Worm (Caenorhabditis elegans) whole organism, L4 larva: Measurements from ENCODE around the gene srd-38.
A peak's percentile ranks its signal among the peaks of the same experiment; 100 is the strongest.

ENCODE experiments used
- D1046.2 ChIP-seq: fragments of 200-800 bp; sonication (Bioruptor generic); IDR thresholded peaks from 2 replicates; pipeline ENCODE4 v1.3.6; 2022; ENCODE audit warnings: missing genetic modification characterization, missing compliant biosample characterization
- F10B5.3 ChIP-seq: sonication (generic microtip); optimal IDR thresholded peaks from 2 replicates; lab custom pipeline; 2016; ENCODE audit warnings: mild to moderate bottlenecking, missing genetic modification characterization, missing compliant biosample characterization
- F37D6.2 ChIP-seq: sonication (generic microtip); optimal IDR thresholded peaks from 2 replicates; lab custom pipeline; 2016; ENCODE audit warnings: mild to moderate bottlenecking, missing genetic modification characterization, missing compliant biosample characterization
- F44E2.7 ChIP-seq: fragments of 200-800 bp; sonication (Bioruptor generic); IDR thresholded peaks from 2 replicates; pipeline ENCODE4 v2.1.2; 2022; ENCODE audit warnings: missing genetic modification characterization, missing compliant biosample characterization
- F49E8.2 ChIP-seq: sonication (generic microtip); optimal IDR thresholded peaks from 2 replicates; lab custom pipeline; 2016; ENCODE audit warnings: missing compliant biosample characterization, mild to moderate bottlenecking, missing genetic modification characterization, borderline replicate concordance
- R02D3.7 ChIP-seq: fragments of 150-350 bp; sonication (generic microtip); optimal IDR thresholded peaks from 3 replicates; lab custom pipeline; 2014; ENCODE audit warnings: missing biosample characterization, missing genetic modification characterization
- Y105C5A.15 ChIP-seq: fragments of 200-800 bp; sonication (Bioruptor generic); IDR thresholded peaks from 2 replicates; pipeline ENCODE4 v1.3.6; 2022; ENCODE audit warnings: missing genetic modification characterization, missing compliant biosample characterization
- Y75B8A.6 ChIP-seq: fragments of 200-800 bp; sonication (Bioruptor generic); IDR thresholded peaks from 2 replicates; pipeline ENCODE4 v1.3.6; 2022; ENCODE audit warnings: missing genetic modification reagents, missing genetic modification characterization, missing compliant biosample characterization
- ZK546.5 ChIP-seq, 2 experiments: sonication (generic microtip); optimal IDR thresholded peaks; 2 replicates each; lab custom pipeline; 2017; ENCODE audit warnings: missing biosample characterization in 2 of 2, missing genetic modification characterization in 2 of 2
- aha-1 ChIP-seq: fragments of 150-350 bp; peaks from one replicate; lab custom pipeline; 2014; ENCODE audit warnings: missing biosample characterization, missing genetic modification characterization
- aly-2 ChIP-seq: sonication (generic microtip); optimal IDR thresholded peaks from 2 replicates; lab custom pipeline; 2018; ENCODE audit warnings: missing biosample characterization, missing genetic modification characterization
- arid-1 ChIP-seq: fragments of 200-800 bp; sonication (Bioruptor generic); conservative IDR thresholded peaks from 2 replicates; pipeline ENCODE4 v1.3.6; 2022; ENCODE audit warnings: missing genetic modification reagents, missing genetic modification characterization, missing compliant biosample characterization
- ceh-20 ChIP-seq: fragments of 200-800 bp; sonication (Bioruptor generic); IDR thresholded peaks from 2 replicates; pipeline ENCODE4 v1.3.6; 2022; ENCODE audit warnings: missing genetic modification reagents, missing genetic modification characterization, missing compliant biosample characterization
- ceh-28 ChIP-seq: fragments of 150-350 bp; optimal IDR thresholded peaks from 2 replicates; lab custom pipeline; 2014; ENCODE audit warnings: missing biosample characterization, missing genetic modification reagents, missing genetic modification characterization
- ceh-82 ChIP-seq: sonication (generic microtip); optimal IDR thresholded peaks from 2 replicates; lab custom pipeline; 2017; ENCODE audit warnings: missing biosample characterization, missing genetic modification characterization
- daf-12 ChIP-seq: fragments of 150-350 bp; optimal IDR thresholded peaks from 2 replicates; lab custom pipeline; 2014; ENCODE audit warnings: missing biosample characterization, missing genetic modification reagents, missing genetic modification characterization
- daf-8 ChIP-seq: fragments of 200-800 bp; sonication (Bioruptor generic); IDR thresholded peaks from 2 replicates; pipeline ENCODE4 v1.3.6; 2022; ENCODE audit warnings: missing genetic modification characterization, missing compliant biosample characterization
- dmd-6 ChIP-seq: fragments of 200-800 bp; sonication (Bioruptor generic); IDR thresholded peaks from 2 replicates; pipeline ENCODE4 v1.3.6; 2022; ENCODE audit warnings: missing genetic modification reagents, missing genetic modification characterization, missing compliant biosample characterization
- dmd-8 ChIP-seq: fragments of 200-800 bp; sonication (Bioruptor generic); IDR thresholded peaks from 2 replicates; pipeline ENCODE4 v1.3.6; 2022; ENCODE audit warnings: missing genetic modification characterization, missing compliant biosample characterization
- dmd-9 ChIP-seq: fragments of 200-800 bp; sonication (Bioruptor generic); IDR thresholded peaks from 2 replicates; pipeline ENCODE4 v1.3.6; 2022; ENCODE audit warnings: missing genetic modification reagents, missing genetic modification characterization, missing compliant biosample characterization
- dpl-1 ChIP-seq: fragments of 150-350 bp; optimal IDR thresholded peaks from 2 replicates; lab custom pipeline; 2014; ENCODE audit warnings: missing biosample characterization, missing genetic modification reagents, missing genetic modification characterization
- dve-1 ChIP-seq: sonication (generic microtip); optimal IDR thresholded peaks from 2 replicates; lab custom pipeline; 2017; ENCODE audit warnings: antibody characterized with exemption, mild to moderate bottlenecking, missing genetic modification characterization, missing compliant biosample characterization; ENCODE audit not compliant: insufficient read depth
- egl-27 ChIP-seq: sonication (generic microtip); optimal IDR thresholded peaks from 3 replicates; lab custom pipeline; 2017; ENCODE audit warnings: missing biosample characterization, missing genetic modification reagents, missing genetic modification characterization
- hif-1 ChIP-seq, 2 experiments: sonication (generic microtip); optimal IDR thresholded peaks; 2 replicates each; lab custom pipeline; 2016 to 2017; ENCODE audit warnings: missing compliant biosample characterization in 2 of 2, missing genetic modification characterization in 2 of 2, missing genetic modification reagents in 2 of 2, missing genotype in 2 of 2, mild to moderate bottlenecking in 1 of 2
- hlh-11 ChIP-seq: fragments of 200-800 bp; sonication (Bioruptor generic); optimal IDR thresholded peaks from 2 replicates; lab custom pipeline; 2018; ENCODE audit warnings: mild to moderate bottlenecking, missing genetic modification characterization, missing compliant biosample characterization
- hlh-30 ChIP-seq: sonication (generic microtip); optimal IDR thresholded peaks from 2 replicates; lab custom pipeline; 2017; ENCODE audit warnings: antibody characterized with exemption, mild to moderate bottlenecking, missing genetic modification characterization, missing compliant biosample characterization; ENCODE audit not compliant: insufficient read depth
- hmg-1.1 ChIP-seq: fragments of 200-800 bp; sonication (Bioruptor generic); IDR thresholded peaks from 2 replicates; pipeline ENCODE4 v1.3.6; 2022; ENCODE audit warnings: missing genetic modification reagents, missing genetic modification characterization, missing compliant biosample characterization
- jun-1 ChIP-seq: fragments of 150-350 bp; optimal IDR thresholded peaks from 2 replicates; lab custom pipeline; 2014; ENCODE audit warnings: missing biosample characterization, missing genetic modification reagents, missing genetic modification characterization
- lim-7 ChIP-seq: fragments of 200-800 bp; sonication (Bioruptor generic); IDR thresholded peaks from 2 replicates; pipeline ENCODE4 v1.3.6; 2022; ENCODE audit warnings: missing genetic modification characterization, missing compliant biosample characterization
- lin-39 ChIP-seq: fragments of 150-350 bp; optimal IDR thresholded peaks from 2 replicates; lab custom pipeline; 2014; ENCODE audit warnings: missing biosample characterization, missing genetic modification reagents, missing genetic modification characterization
- lsy-2 ChIP-seq, 2 experiments: fragments of 150-350 bp in 1 of 2; sonication (generic microtip) in 1 of 2; optimal IDR thresholded peaks; 2 replicates each; lab custom pipeline; 2014 to 2017; ENCODE audit warnings: missing biosample characterization in 2 of 2, missing genetic modification characterization in 2 of 2
- madf-9 ChIP-seq: fragments of 200-800 bp; sonication (Bioruptor generic); conservative IDR thresholded peaks from 2 replicates; pipeline ENCODE4 v1.3.6; 2022; ENCODE audit warnings: missing genetic modification reagents, missing genetic modification characterization, missing compliant biosample characterization
- nhr-10 ChIP-seq: fragments of 150-350 bp; optimal IDR thresholded peaks from 2 replicates; lab custom pipeline; 2014; ENCODE audit warnings: missing biosample characterization, missing genetic modification characterization
- nhr-11 ChIP-seq: fragments of 150-350 bp; optimal IDR thresholded peaks from 2 replicates; lab custom pipeline; 2014; ENCODE audit warnings: missing biosample characterization, missing genetic modification characterization
- nhr-41 ChIP-seq: fragments of 200-800 bp; sonication (Bioruptor generic); IDR thresholded peaks from 2 replicates; pipeline ENCODE4 v1.3.6; 2022; ENCODE audit warnings: missing genetic modification reagents, missing genetic modification characterization, missing compliant biosample characterization
- nhr-42 ChIP-seq: fragments of 200-800 bp; sonication (Bioruptor generic); IDR thresholded peaks from 2 replicates; pipeline ENCODE4 v1.3.6; 2022; ENCODE audit warnings: missing genetic modification characterization, missing compliant biosample characterization
- nhr-6 ChIP-seq: fragments of 150-350 bp; optimal IDR thresholded peaks from 2 replicates; lab custom pipeline; 2014; ENCODE audit warnings: missing biosample characterization, missing genetic modification characterization
- pha-4 ChIP-seq, 2 experiments: fragments of 150-350 bp in 1 of 2; fragments of 200-800 bp in 1 of 2; sonication (Bioruptor generic) in 1 of 2; IDR thresholded peaks in 1 of 2; optimal IDR thresholded peaks in 1 of 2; 2 replicates each; pipeline versions ENCODE4 v1.3.6 to Lab custom; 2014 to 2022; ENCODE audit warnings: missing genetic modification characterization in 2 of 2, missing genetic modification reagents in 2 of 2, missing biosample characterization in 1 of 2, missing compliant biosample characterization in 1 of 2
- php-3 ChIP-seq: fragments of 200-800 bp; sonication (Bioruptor generic); IDR thresholded peaks from 2 replicates; pipeline ENCODE4 v1.3.6; 2022; ENCODE audit warnings: missing genetic modification reagents, missing genetic modification characterization, missing compliant biosample characterization
- pqm-1 ChIP-seq: sonication (generic microtip); optimal IDR thresholded peaks from 2 replicates; lab custom pipeline; 2017; ENCODE audit warnings: missing biosample characterization, missing genetic modification characterization
- set-16 ChIP-seq: fragments of 200-800 bp; sonication (Bioruptor generic); IDR thresholded peaks from 2 replicates; pipeline ENCODE4 v1.3.6; 2022; ENCODE audit warnings: missing genetic modification reagents, missing genetic modification characterization, missing compliant biosample characterization
- skn-1 ChIP-seq: fragments of 150-350 bp; optimal IDR thresholded peaks from 2 replicates; lab custom pipeline; 2014; ENCODE audit warnings: missing biosample characterization, missing genetic modification characterization
- snpc-1.2 ChIP-seq: fragments of 200-800 bp; sonication (Bioruptor generic); IDR thresholded peaks from 2 replicates; pipeline ENCODE4 v1.3.6; 2022; ENCODE audit warnings: missing genetic modification reagents, missing genetic modification characterization, missing compliant biosample characterization
- snpc-4 ChIP-seq: fragments of 150-350 bp; optimal IDR thresholded peaks from 2 replicates; lab custom pipeline; 2014; ENCODE audit warnings: missing biosample characterization, missing genetic modification characterization
- unc-130 ChIP-seq: sonication (generic microtip); optimal IDR thresholded peaks from 2 replicates; lab custom pipeline; 2016; ENCODE audit warnings: missing genetic modification reagents, missing genetic modification characterization, missing compliant biosample characterization
- vab-7 ChIP-seq: fragments of 200-800 bp; sonication (Bioruptor generic); IDR thresholded peaks from 2 replicates; pipeline ENCODE4 v1.3.6; 2022; ENCODE audit warnings: missing genetic modification reagents, missing genetic modification characterization, missing compliant biosample characterization
- zfp-2 ChIP-seq: sonication (generic microtip); optimal IDR thresholded peaks from 2 replicates; lab custom pipeline; 2016; ENCODE audit warnings: mild to moderate bottlenecking, missing genetic modification characterization, missing compliant biosample characterization
- zfp-3 ChIP-seq: fragments of 200-800 bp; sonication (Bioruptor generic); conservative IDR thresholded peaks from 2 replicates; pipeline ENCODE4 v1.3.6; 2022; ENCODE audit warnings: missing genetic modification reagents, missing genetic modification characterization, missing compliant biosample characterization
- zip-11 ChIP-seq: fragments of 200-800 bp; sonication (Bioruptor generic); IDR thresholded peaks from 2 replicates; pipeline ENCODE4 v1.3.6; 2022; ENCODE audit warnings: missing genetic modification characterization, missing compliant biosample characterization
- ztf-11 ChIP-seq: fragments of 150-350 bp; optimal IDR thresholded peaks from 2 replicates; lab custom pipeline; 2014; ENCODE audit warnings: missing biosample characterization, missing genetic modification characterization
- ztf-7 ChIP-seq: fragments of 150-350 bp; optimal IDR thresholded peaks from 2 replicates; lab custom pipeline; 2014; ENCODE audit warnings: missing biosample characterization, missing genetic modification characterization

Gene srd-38

DNA sequence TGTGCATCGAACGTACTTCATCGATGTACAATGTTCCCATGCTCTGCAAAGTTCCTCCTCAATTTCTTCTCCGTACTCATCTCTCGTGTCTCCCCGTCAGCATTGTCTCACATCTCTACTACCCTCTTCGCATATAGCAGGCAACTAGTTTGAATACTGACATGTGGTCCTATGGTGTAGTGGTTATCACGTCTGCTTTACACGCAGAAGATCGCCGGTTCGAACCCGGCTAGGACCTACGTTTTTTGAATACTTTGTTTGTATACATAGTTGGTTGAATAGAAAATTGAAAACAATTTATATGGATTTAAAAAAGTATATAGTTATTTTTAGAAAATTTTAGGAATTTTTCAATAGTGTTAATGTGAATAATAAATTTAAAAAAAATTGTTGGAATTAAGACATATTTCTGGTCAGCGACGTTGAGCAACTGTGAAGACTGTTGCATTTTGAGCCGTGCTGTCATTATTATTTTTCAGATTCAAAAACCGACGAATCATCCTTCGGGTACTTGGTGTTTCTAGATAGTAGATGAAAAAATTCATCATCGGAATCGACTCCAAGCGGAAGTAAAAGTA, 15.4 kb downstream of the srd-38 start (continued):
- TF ChIP-seq nhr-42 (GFP tag; lab: Robert Waterston, UW) (peak; percentile 77), lim-7 (peak; percentile 98), ZK546.5 (tag; optimal IDR thresholded peaks at IDR 0.05; lab: Kevin White, UChicago) (no peak), aha-1 (peak; percentile 80), skn-1 (no peak), hlh-30 (tag; lab: Kevin White, UChicago) (peak; percentile 83), hmg-1.1 (GFP tag; lab: Robert Waterston, UW) (peak; percentile 98), egl-27 (tag; lab: Kevin White, UChicago) (no peak), nhr-41 (GFP tag; lab: Robert Waterston, UW) (peak; percentile 90), ztf-7 (peak; percentile 88), set-16 (no peak), unc-130 (GFP tag; lab: Kevin White, UChicago) (peak; percentile 81), ceh-20 (peak; percentile 85), dmd-8 (GFP tag; lab: Robert Waterston, UW) (peak; percentile 97), jun-1 (tag; lab: Kevin White, UChicago) (peak; percentile 43), daf-12 (tag; lab: Kevin White, UChicago) (no peak), F37D6.2 (peak; percentile 78), pqm-1 (no peak), D1046.2 (GFP tag; lab: Robert Waterston, UW) (peak; percentile 91), vab-7 (peak; percentile 98), dpl-1 (peak; percentile 57), dve-1 (tag; lab: Kevin White, UChicago) (peak; percentile 94), F44E2.7 (GFP tag; lab: Robert Waterston, UW) (peak; percentile 94), nhr-11 (tag; lab: Kevin White, UChicago) (peak; percentile 60), ztf-11 (tag; lab: Kevin White, UChicago) (no peak), R02D3.7 (tag; lab: Kevin White, UChicago) (no peak), pha-4 (GFP tag; IDR thresholded peaks at IDR 0.05; lab: Robert Waterston, UW) (no peak; the same call in none of the 2 replicates), pha-4 (tag; optimal IDR thresholded peaks at IDR 0.05; lab: Kevin White, UChicago) (peak; percentile 12), dmd-9 (GFP tag; lab: Robert Waterston, UW) (peak; percentile 72; the same call in 1 of the 2 replicates), arid-1 (GFP tag; lab: Robert Waterston, UW) (peak; percentile 91), Y75B8A.6 (GFP tag; lab: Robert Waterston, UW) (peak; percentile 96), snpc-4 (tag; lab: Kevin White, UChicago) (no peak), daf-8 (GFP tag; lab: Robert Waterston, UW) (peak; percentile 82; the same call in 1 of the 2 replicates), F10B5.3 (tag; lab: Kevin White, UChicago) (peak; percentile 82), ceh-82 (tag; lab: Kevin White, UChicago) (no peak), lsy-2 (tag; optimal IDR thresholded peaks at IDR 0.05; lab: Kevin White, UChicago) (peak in 1 of 2 experiments; percentile 3), lin-39 (tag; lab: Kevin White, UChicago) (no peak), F49E8.2 (peak; percentile 87), ceh-28 (tag; lab: Kevin White, UChicago) (no peak), aly-2 (tag; lab: Kevin White, UChicago) (no peak), nhr-6 (tag; lab: Kevin White, UChicago) (peak; percentile 63), Y105C5A.15 (GFP tag; lab: Robert Waterston, UW) (peak; percentile 88; the same call in 1 of the 2 replicates), dmd-6 (GFP tag; lab: Robert Waterston, UW) (peak; percentile 76), zip-11 (GFP tag; lab: Robert Waterston, UW) (peak; percentile 65; the same call in 1 of the 2 replicates), zfp-3 (GFP tag; lab: Robert Waterston, UW) (peak; percentile 85), php-3 (peak; percentile 87), snpc-1.2 (GFP tag; lab: Robert Waterston, UW) (peak; percentile 92), madf-9 (GFP tag; lab: Robert Waterston, UW) (peak; percentile 92), zfp-2 (tag; lab: Kevin White, UChicago) (peak; percentile 69), hif-1 (tag; optimal IDR thresholded peaks at IDR 0.05; lab: Kevin White, UChicago) (no peak), nhr-10 (tag; lab: Kevin White, UChicago) (no peak), hlh-11 (no peak)
